Fruit fly (Drosophila melanogaster) Kc167 (cell line): Measurements from ENCODE around the gene spri.

ENCODE experiments used
- Myc ChIP-seq: fragments of >200 bp; optimal IDR thresholded peaks from 2 replicates; lab custom pipeline; 2017; ENCODE audit warnings: missing external identifiers
- Sin3A ChIP-seq: fragments of >200 bp; optimal IDR thresholded peaks from 2 replicates; lab custom pipeline; 2018; ENCODE audit warnings: missing external identifiers
- h ChIP-seq: fragments of >200 bp; optimal IDR thresholded peaks from 3 replicates; lab custom pipeline; 2018; ENCODE audit warnings: missing external identifiers
- insv ChIP-seq: fragments of >200 bp; optimal IDR thresholded peaks from 3 replicates; lab custom pipeline; 2018; ENCODE audit warnings: missing external identifiers
- psq ChIP-seq: fragments of >200 bp; optimal IDR thresholded peaks from 2 replicates; lab custom pipeline; 2017; ENCODE audit warnings: missing external identifiers

- TF ChIP-seq Sin3A (lab: Kevin White, UChicago) (no peak), h (lab: Kevin White, UChicago) (no peak), psq (no peak), insv (lab: Kevin White, UChicago) (no peak), Myc (lab: Kevin White, UChicago) (no peak)
Measured at dm6 chrX:10618491-10618890, 33.3 kb upstream of the spri start.
